Fruit fly (Drosophila melanogaster): ENCODE results near the gene Gr23a.

The Gr23a gene

DNA sequence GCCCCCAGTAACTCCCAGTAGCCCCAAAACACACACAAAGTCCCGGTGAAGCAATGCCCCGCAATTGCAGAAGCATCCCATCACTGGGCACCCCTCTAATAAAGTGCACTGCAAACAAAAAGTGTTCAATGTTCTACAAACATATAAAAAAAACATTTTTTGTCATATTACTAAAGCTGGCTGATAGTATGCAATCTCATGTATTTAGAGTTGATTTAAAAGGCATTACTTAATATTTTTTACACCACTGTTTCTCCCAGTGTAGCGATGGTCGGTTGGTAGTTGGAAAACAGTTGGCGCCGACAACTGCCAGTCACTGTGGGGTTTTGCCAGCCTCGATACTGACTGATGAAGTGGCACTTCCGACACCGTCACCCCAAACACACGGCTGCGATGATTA is 50.7 kb downstream of the Gr23a start (continued):
- TF ChIP-seq Doc3 (GFP tag; IDR thresholded peaks at IDR 0.05; ENCODE audit: partially characterized antibody), result no peak
- no peak for TF ChIP-seq Taf1 (GFP tag; IDR thresholded peaks at IDR 0.05)
- TF ChIP-seq nerfin-2 (GFP tag; IDR thresholded peaks at IDR 0.05; ENCODE audit: partially characterized antibody), result no peak
- peak; percentile 39; the same call in 1 of the 2 replicates for TF ChIP-seq sisA (GFP tag; IDR thresholded peaks at IDR 0.05)
- TF ChIP-seq slou (GFP tag; optimal IDR thresholded peaks at IDR 0.05), result no peak

DNA sequence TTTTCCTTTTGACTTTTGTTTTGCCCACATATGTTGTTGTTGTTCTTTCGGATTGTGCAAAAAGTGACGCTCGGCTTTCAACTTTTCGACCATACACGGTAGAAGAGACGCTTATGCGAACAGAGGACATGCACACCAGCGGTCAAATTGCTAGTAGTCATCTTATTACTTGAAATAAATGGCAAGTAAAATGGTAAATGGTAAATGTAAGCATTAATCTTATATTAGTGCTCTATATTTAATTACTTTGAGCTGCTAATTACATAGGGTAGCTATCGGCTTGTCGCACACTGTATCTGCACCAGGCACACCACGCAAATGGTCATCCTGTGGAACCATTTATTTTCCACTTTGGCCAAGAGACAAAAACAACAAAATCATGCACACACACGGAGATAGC is 51.7 kb downstream of the Gr23a start:
- TF ChIP-seq Tbp (GFP tag; optimal IDR thresholded peaks at IDR 0.05), result no peak
- no peak for TF ChIP-seq CG10267 (tag; optimal IDR thresholded peaks at IDR 0.05)
- TF ChIP-seq CG3726 (GFP tag; IDR thresholded peaks at IDR 0.05), result 0 out of 3 replicates have a peak, but pooled peaks have one; percentile 15
- peak; percentile 38 for TF ChIP-seq CG2678 (tag; optimal IDR thresholded peaks at IDR 0.05)
- no peak for TF ChIP-seq sens-2 (GFP tag; IDR thresholded peaks at IDR 0.05)
- TF ChIP-seq Oli (tag; optimal IDR thresholded peaks at IDR 0.05), result no peak
- no peak for TF ChIP-seq CG34422 (GFP tag; IDR thresholded peaks at IDR 0.05)
- TF ChIP-seq HLH54F (GFP tag; optimal IDR thresholded peaks at IDR 0.05), result no peak
- TF ChIP-seq CG1024 (GFP tag; IDR thresholded peaks at IDR 0.05), result 0 out of 2 replicates have a peak, but pooled peaks have one; percentile 19
- peak in 1 of 2 experiments; percentile 19 for TF ChIP-seq Hr51 (GFP tag; optimal IDR thresholded peaks at IDR 0.05)
- no peak for TF ChIP-seq gsb (GFP tag; IDR thresholded peaks at IDR 0.05)
- TF ChIP-seq Rx (GFP tag; IDR thresholded peaks at IDR 0.05), result 0 out of 2 replicates have a peak, but pooled peaks have one; percentile 4
- TF ChIP-seq CG7357 (GFP tag; IDR thresholded peaks at IDR 0.05), result no peak
- TF ChIP-seq NfI (GFP tag; optimal IDR thresholded peaks at IDR 0.05), result no peak
- TF ChIP-seq PHDP (tag; optimal IDR thresholded peaks at IDR 0.05), result no peak
- TF ChIP-seq row (GFP tag; IDR thresholded peaks at IDR 0.05), result peak; percentile 43; the same call in 2 of the 3 replicates
- TF ChIP-seq CG8281 (tag; optimal IDR thresholded peaks at IDR 0.05), result no peak
- 0 out of 2 replicates have a peak, but pooled peaks have one; percentile 25 for TF ChIP-seq E2f1 (GFP tag; IDR thresholded peaks at IDR 0.05)
- no peak for TF ChIP-seq CG16813 (GFP tag; IDR thresholded peaks at IDR 0.05; ENCODE audit: partially characterized antibody)
- TF ChIP-seq bsh (GFP tag; optimal IDR thresholded peaks at IDR 0.05), result no peak
- TF ChIP-seq CG32532 (GFP tag; IDR thresholded peaks at IDR 0.05), result peak; percentile 43; the same call in 1 of the 2 replicates
- no peak for TF ChIP-seq E2f2 (GFP tag; IDR thresholded peaks at IDR 0.05)
- TF ChIP-seq lab (GFP tag; optimal IDR thresholded peaks at IDR 0.05), result peak; percentile 59
- TF ChIP-seq CG15269 (tag; optimal IDR thresholded peaks at IDR 0.05), result no peak
- no peak for TF ChIP-seq ind (GFP tag; optimal IDR thresholded peaks at IDR 0.05)
- TF ChIP-seq CG17328 (GFP tag; IDR thresholded peaks at IDR 0.05), result no peak
- TF ChIP-seq p53 (GFP tag; optimal IDR thresholded peaks at IDR 0.05), result no peak
- TF ChIP-seq cwo (GFP tag; optimal IDR thresholded peaks at IDR 0.05), result no peak
- TF ChIP-seq slou (GFP tag; optimal IDR thresholded peaks at IDR 0.05), result no peak
- TF ChIP-seq CG42726 (GFP tag; IDR thresholded peaks at IDR 0.05; ENCODE audit: partially characterized antibody), result no peak
- peak; percentile 20 for TF ChIP-seq Chrac-16 (GFP tag; optimal IDR thresholded peaks at IDR 0.05)
- TF ChIP-seq CG7839 (tag; optimal IDR thresholded peaks at IDR 0.05), result peak; percentile 33
- TF ChIP-seq CG6689 (GFP tag; IDR thresholded peaks at IDR 0.05), result 0 out of 2 replicates have a peak, but pooled peaks have one; percentile 18
- no peak for TF ChIP-seq rib (GFP tag; IDR thresholded peaks at IDR 0.05)
- no peak for TF ChIP-seq Ets97D (GFP tag; optimal IDR thresholded peaks at IDR 0.05)
- no peak for TF ChIP-seq Adf1 (GFP tag; IDR thresholded peaks at IDR 0.05)
- TF ChIP-seq CG1603 (tag; optimal IDR thresholded peaks at IDR 0.05), result peak; percentile 53
- peak; percentile 51 for TF ChIP-seq sens (GFP tag)
- TF ChIP-seq CG33557 (GFP tag; optimal IDR thresholded peaks at IDR 0.05), result no peak
- TF ChIP-seq slbo (GFP tag; IDR thresholded peaks at IDR 0.05), result peak; percentile 52; the same call in 1 of the 2 replicates
- no peak for TF ChIP-seq CG3163 (GFP tag; optimal IDR thresholded peaks at IDR 0.05)
- no peak for TF ChIP-seq CG17359 (tag; optimal IDR thresholded peaks at IDR 0.05)
- TF ChIP-seq CG11398 (GFP tag; optimal IDR thresholded peaks at IDR 0.05), result no peak
- peak; percentile 4 for TF ChIP-seq Sox102F (GFP tag; optimal IDR thresholded peaks at IDR 0.05)
- peak; percentile 36 for TF ChIP-seq gem (tag; optimal IDR thresholded peaks at IDR 0.05)

Data from whole organism, embryonic.